Fruit fly (Drosophila melanogaster) whole organism, embryonic: ENCODE data around the gene CG6923.

Experiments
- Aef1 ChIP-seq: fragments of 200-800 bp; sonication (Bioruptor generic); IDR thresholded peaks from 3 replicates; pipeline ENCODE4 v1.3.6; 2022; ENCODE audit warnings: missing biosample characterization, missing genetic modification characterization
- Bdp1 ChIP-seq: fragments of 200-800 bp; sonication (Bioruptor generic); optimal IDR thresholded peaks from 3 replicates; lab custom pipeline; 2016; ENCODE audit warnings: missing biosample characterization, missing genetic modification characterization
- CG11723 ChIP-seq: fragments of 200-800 bp; sonication (Bioruptor generic); optimal IDR thresholded peaks from 2 replicates; lab custom pipeline; 2017; ENCODE audit warnings: missing biosample characterization, mild to moderate bottlenecking, missing genetic modification characterization
- CG12155 ChIP-seq: fragments of 200-800 bp; sonication (Bioruptor generic); optimal IDR thresholded peaks from 3 replicates; lab custom pipeline; 2016; ENCODE audit warnings: missing biosample characterization, missing genetic modification characterization
- CG13424 ChIP-seq: fragments of 200-800 bp; sonication (Bioruptor generic); optimal IDR thresholded peaks from 2 replicates; lab custom pipeline; 2019; ENCODE audit warnings: missing biosample characterization, mild to moderate bottlenecking, missing genetic modification characterization, moderate library complexity
- CG14014 ChIP-seq: fragments of 200-800 bp; sonication (Bioruptor generic); IDR thresholded peaks from 2 replicates; pipeline ENCODE4 v1.3.6; 2022; ENCODE audit warnings: missing biosample characterization, missing genetic modification characterization
- CG15479 ChIP-seq: fragments of 200-800 bp; sonication (Bioruptor generic); optimal IDR thresholded peaks from 3 replicates; lab custom pipeline; 2019; ENCODE audit warnings: missing biosample characterization, mild to moderate bottlenecking, missing genetic modification characterization, moderate library complexity
- CG1603 ChIP-seq: fragments of 200-800 bp; sonication (Bioruptor generic); optimal IDR thresholded peaks from 2 replicates; lab custom pipeline; 2019; ENCODE audit warnings: missing biosample characterization, mild to moderate bottlenecking, missing genetic modification characterization, moderate library complexity
- CG17802 ChIP-seq: fragments of 200-800 bp; sonication (Bioruptor generic); optimal IDR thresholded peaks from 2 replicates; lab custom pipeline; 2018; ENCODE audit warnings: missing biosample characterization, mild to moderate bottlenecking, missing genetic modification characterization, moderate library complexity
- CG18599 ChIP-seq: fragments of 200-800 bp; sonication (Bioruptor generic); optimal IDR thresholded peaks from 3 replicates; lab custom pipeline; 2017; ENCODE audit warnings: missing biosample characterization, missing genetic modification characterization, mild to moderate bottlenecking, moderate library complexity, missing genetic modification reagents
- CG33557 ChIP-seq: fragments of 200-800 bp; sonication (Bioruptor generic); optimal IDR thresholded peaks from 2 replicates; lab custom pipeline; 2019; ENCODE audit warnings: missing biosample characterization, mild to moderate bottlenecking, missing genetic modification characterization, moderate library complexity
- CG6175 ChIP-seq: fragments of 200-800 bp; sonication (Bioruptor generic); IDR thresholded peaks from 3 replicates; pipeline ENCODE4 v1.3.6; 2022; ENCODE audit warnings: missing biosample characterization, missing genetic modification characterization
- CG6683 ChIP-seq: fragments of 200-800 bp; sonication (Bioruptor generic); optimal IDR thresholded peaks from 2 replicates; lab custom pipeline; 2017; ENCODE audit warnings: missing biosample characterization, mild to moderate bottlenecking, missing genetic modification characterization, missing genetic modification reagents
- CG6854 ChIP-seq: fragments of 200-800 bp; sonication (Bioruptor generic); optimal IDR thresholded peaks from 3 replicates; lab custom pipeline; 2017; ENCODE audit warnings: missing biosample characterization, mild to moderate bottlenecking, missing genetic modification characterization
- CG8089 ChIP-seq: fragments of 200-800 bp; sonication (Bioruptor generic); optimal IDR thresholded peaks from 3 replicates; lab custom pipeline; 2016; ENCODE audit warnings: missing biosample characterization, missing genetic modification characterization
- CG8478 ChIP-seq: fragments of >200 bp; optimal IDR thresholded peaks from 2 replicates; lab custom pipeline; 2018
- CG8944 ChIP-seq: fragments of 200-800 bp; sonication (Bioruptor generic); optimal IDR thresholded peaks from 3 replicates; lab custom pipeline; 2016; ENCODE audit warnings: missing biosample characterization, missing genetic modification characterization
- Drgx ChIP-seq: fragments of 200-800 bp; sonication (Bioruptor generic); IDR thresholded peaks from 2 replicates; pipeline ENCODE4 v1.3.6; 2022; ENCODE audit warnings: missing biosample characterization, missing genetic modification characterization
- GATAe ChIP-seq: fragments of 200-800 bp; sonication (Bioruptor generic); conservative IDR thresholded peaks from 2 replicates; pipeline ENCODE4 v1.3.6; 2022; ENCODE audit warnings: missing biosample characterization, missing genetic modification characterization
- H15 ChIP-seq: fragments of 200-800 bp; sonication (Bioruptor generic); IDR thresholded peaks from 3 replicates; pipeline ENCODE4 v1.3.6; 2022; ENCODE audit warnings: missing biosample characterization, missing genetic modification characterization
- H2.0 ChIP-seq: fragments of 200-800 bp; sonication (Bioruptor generic); IDR thresholded peaks from 2 replicates; pipeline ENCODE4 v1.3.6; 2022; ENCODE audit warnings: missing biosample characterization, missing genetic modification characterization
- HLH3B ChIP-seq: fragments of 200-800 bp; sonication (Bioruptor generic); IDR thresholded peaks from 2 replicates; pipeline ENCODE4 v1.3.6; 2022; ENCODE audit warnings: missing biosample characterization, missing genetic modification characterization
- Hey ChIP-seq: fragments of 200-800 bp; sonication (Bioruptor generic); optimal IDR thresholded peaks from 3 replicates; lab custom pipeline; 2018; ENCODE audit warnings: missing biosample characterization, mild to moderate bottlenecking, missing genetic modification characterization
- MESR4 ChIP-seq: fragments of 200-800 bp; sonication (Bioruptor generic); optimal IDR thresholded peaks from 2 replicates; lab custom pipeline; 2018; ENCODE audit warnings: missing biosample characterization, mild to moderate bottlenecking, missing genetic modification characterization, moderate library complexity
- Meics ChIP-seq: fragments of 200-800 bp; sonication (Bioruptor generic); optimal IDR thresholded peaks from 2 replicates; lab custom pipeline; 2017; ENCODE audit warnings: missing biosample characterization, mild to moderate bottlenecking, missing genetic modification characterization
- Mrtf ChIP-seq: fragments of 200-800 bp; sonication (Bioruptor generic); IDR thresholded peaks from 3 replicates; pipeline ENCODE4 v1.3.6; 2022; ENCODE audit warnings: missing biosample characterization, missing genetic modification characterization
- NC2β ChIP-seq: fragments of 200-800 bp; sonication (Bioruptor generic); optimal IDR thresholded peaks from 2 replicates; lab custom pipeline; 2016; ENCODE audit warnings: missing biosample characterization, missing genetic modification characterization
- Scr ChIP-seq: fragments of 200-800 bp; sonication (Bioruptor generic); IDR thresholded peaks from 2 replicates; pipeline ENCODE4 v1.3.6; 2022; ENCODE audit warnings: missing biosample characterization, missing genetic modification characterization; ENCODE audit not compliant: partially characterized antibody
- TFAM ChIP-seq: fragments of 200-800 bp; sonication (Bioruptor generic); optimal IDR thresholded peaks from 2 replicates; lab custom pipeline; 2017; ENCODE audit warnings: missing biosample characterization, missing genetic modification characterization, inconsistent platforms
- ap ChIP-seq: fragments of 200-800 bp; sonication (Bioruptor generic); IDR thresholded peaks from 2 replicates; pipeline ENCODE4 v1.3.6; 2022; ENCODE audit warnings: missing biosample characterization, missing genetic modification characterization
- br ChIP-seq: fragments of >200 bp; optimal IDR thresholded peaks from 2 replicates; lab custom pipeline; 2017
- chif ChIP-seq, 2 experiments: fragments of 200-800 bp; sonication (Bioruptor generic); optimal IDR thresholded peaks; 3 replicates each; lab custom pipeline; 2016; ENCODE audit warnings: missing biosample characterization in 2 of 2, missing genetic modification characterization in 2 of 2
- dan ChIP-seq: fragments of 200-800 bp; sonication (Bioruptor generic); IDR thresholded peaks from 2 replicates; pipeline ENCODE4 v1.3.6; 2022; ENCODE audit warnings: missing biosample characterization, missing genetic modification characterization
- danr ChIP-seq: fragments of 200-800 bp; sonication (Bioruptor generic); IDR thresholded peaks from 2 replicates; pipeline ENCODE4 v1.3.6; 2022; ENCODE audit warnings: missing biosample characterization, missing genetic modification characterization
- dati ChIP-seq: fragments of 200-800 bp; sonication (Bioruptor generic); IDR thresholded peaks from 2 replicates; pipeline ENCODE4 v1.3.6; 2022; ENCODE audit warnings: missing biosample characterization, missing genetic modification characterization
- dm ChIP-seq: fragments of 200-800 bp; sonication (Bioruptor generic); optimal IDR thresholded peaks from 3 replicates; lab custom pipeline; 2016; ENCODE audit warnings: missing biosample characterization, missing genetic modification characterization
- ems ChIP-seq: fragments of 200-800 bp; sonication (Bioruptor generic); optimal IDR thresholded peaks from 3 replicates; lab custom pipeline; 2016; ENCODE audit warnings: missing biosample characterization, missing genetic modification characterization
- esg ChIP-seq: fragments of 200-800 bp; sonication (Bioruptor generic); conservative IDR thresholded peaks from 2 replicates; pipeline ENCODE4 v1.3.6; 2022; ENCODE audit warnings: missing biosample characterization, missing genetic modification characterization
- fd102C ChIP-seq: fragments of 200-800 bp; sonication (Bioruptor generic); optimal IDR thresholded peaks from 2 replicates; lab custom pipeline; 2018; ENCODE audit warnings: missing biosample characterization, mild to moderate bottlenecking, missing genetic modification characterization, moderate library complexity
- fd3F ChIP-seq: fragments of 200-800 bp; sonication (Bioruptor generic); optimal IDR thresholded peaks from 2 replicates; lab custom pipeline; 2018; ENCODE audit warnings: missing biosample characterization, mild to moderate bottlenecking, missing genetic modification characterization, moderate library complexity
- fru ChIP-seq: fragments of >200 bp; optimal IDR thresholded peaks from 2 replicates; lab custom pipeline; 2017
- ind ChIP-seq: fragments of 200-800 bp; sonication (Bioruptor generic); optimal IDR thresholded peaks from 3 replicates; lab custom pipeline; 2016; ENCODE audit warnings: missing biosample characterization, missing genetic modification characterization
- kah ChIP-seq: fragments of 200-800 bp; sonication (Bioruptor generic); optimal IDR thresholded peaks from 2 replicates; lab custom pipeline; 2018; ENCODE audit warnings: missing biosample characterization, mild to moderate bottlenecking, missing genetic modification characterization
- nau ChIP-seq: fragments of 200-800 bp; sonication (Bioruptor generic); optimal IDR thresholded peaks from 3 replicates; lab custom pipeline; 2017; ENCODE audit warnings: missing biosample characterization, mild to moderate bottlenecking, missing genetic modification characterization, missing genetic modification reagents
- pho ChIP-seq: fragments of 200-800 bp; sonication (Bioruptor generic); optimal IDR thresholded peaks from 2 replicates; lab custom pipeline; 2016; ENCODE audit warnings: missing biosample characterization, missing genetic modification characterization
- pita ChIP-seq: fragments of 200-800 bp; sonication (Bioruptor generic); optimal IDR thresholded peaks from 2 replicates; lab custom pipeline; 2017; ENCODE audit warnings: missing biosample characterization, mild to moderate bottlenecking, missing genetic modification characterization
- prd ChIP-seq, 3 experiments: fragments of >200 bp in 2 of 3; fragments of 200-800 bp in 1 of 3; sonication (Bioruptor generic) in 1 of 3; optimal IDR thresholded peaks in 2 of 3; IDR thresholded peaks in 1 of 3; 2 replicates in 2 of 3; 3 replicates in 1 of 3; pipeline versions ENCODE4 v1.3.6 to Lab custom; 2017 to 2022; ENCODE audit warnings: missing biosample characterization in 1 of 3, missing genetic modification characterization in 1 of 3
- rib ChIP-seq: fragments of 200-800 bp; sonication (Bioruptor generic); IDR thresholded peaks from 2 replicates; pipeline ENCODE4 v1.3.6; 2022; ENCODE audit warnings: missing biosample characterization, missing genetic modification characterization
- sna ChIP-seq: fragments of 200-800 bp; sonication (Bioruptor generic); IDR thresholded peaks from 2 replicates; pipeline ENCODE4 v1.3.6; 2022; ENCODE audit warnings: missing biosample characterization, missing genetic modification characterization; ENCODE audit not compliant: partially characterized antibody
- vvl ChIP-seq: fragments of 200-800 bp; sonication (Bioruptor generic); IDR thresholded peaks from 2 replicates; pipeline ENCODE4 v1.3.6; 2022; ENCODE audit warnings: missing biosample characterization, missing genetic modification characterization
- zen ChIP-seq: fragments of 200-800 bp; sonication (Bioruptor generic); optimal IDR thresholded peaks from 3 replicates; lab custom pipeline; 2018; ENCODE audit warnings: missing biosample characterization, mild to moderate bottlenecking, missing genetic modification characterization, moderate library complexity

The CG6923 gene

dm6 chr3R:11779357-11780018, 29.7 kb upstream of the CG6923 start (continued):
- TF ChIP-seq nau (peak; percentile 48), Bdp1 (peak; percentile 41), CG6175 (no peak), MESR4 (GFP tag; lab: Kevin White, UChicago) (no peak), rib (GFP tag; lab: Robert Waterston, UW) (no peak), prd (optimal IDR thresholded peaks at IDR 0.05; lab: Kevin White, UChicago) (no peak), prd (GFP tag; IDR thresholded peaks at IDR 0.05; lab: Robert Waterston, UW) (peak; percentile 77), pita (GFP tag; lab: Kevin White, UChicago) (no peak), dm (GFP tag; lab: Kevin White, UChicago) (peak; percentile 20), ems (peak; percentile 16), dati (GFP tag; lab: Robert Waterston, UW) (no peak), TFAM (no peak), H2.0 (GFP tag; lab: Robert Waterston, UW) (peak; percentile 41; the same call in 1 of the 2 replicates), CG8944 (peak; percentile 56), CG15479 (GFP tag; lab: Kevin White, UChicago) (no peak), fru (lab: Kevin White, UChicago) (no peak), CG8478 (lab: Kevin White, UChicago) (no peak), ind (peak; percentile 25), danr (GFP tag; lab: Robert Waterston, UW) (no peak), vvl (GFP tag; lab: Robert Waterston, UW) (peak; percentile 75; the same call in 1 of the 2 replicates), Mrtf (GFP tag; lab: Robert Waterston, UW) (no peak), Aef1 (no peak), CG18599 (GFP tag; lab: Kevin White, UChicago) (peak; percentile 33), CG14014 (no peak), CG8089 (GFP tag; lab: Kevin White, UChicago) (peak; percentile 31), CG12155 (no peak), fd102C (GFP tag; lab: Kevin White, UChicago) (peak; percentile 42), CG6683 (GFP tag; lab: Kevin White, UChicago) (no peak), GATAe (GFP tag; lab: Robert Waterston, UW) (no peak), HLH3B (peak; percentile 63), dan (GFP tag; lab: Robert Waterston, UW) (no peak), H15 (0 out of 3 replicates have a peak, but pooled peaks have one; percentile 30), CG17802 (tag; lab: Kevin White, UChicago) (peak; percentile 44), zen (tag; lab: Kevin White, UChicago) (peak; percentile 70), br (lab: Kevin White, UChicago) (no peak), Meics (GFP tag; lab: Kevin White, UChicago) (peak; percentile 12), Hey (tag; lab: Kevin White, UChicago) (no peak), esg (GFP tag; lab: Robert Waterston, UW) (peak; percentile 28; the same call in 1 of the 2 replicates), CG33557 (GFP tag; lab: Kevin White, UChicago) (peak; percentile 78), kah (GFP tag; lab: Kevin White, UChicago) (no peak), pho (no peak), chif (GFP tag; optimal IDR thresholded peaks at IDR 0.05; lab: Kevin White, UChicago) (peak; percentile 66 to 84), sna (GFP tag; lab: Robert Waterston, UW) (no peak), CG11723 (GFP tag; lab: Kevin White, UChicago) (peak; percentile 12), ap (GFP tag; lab: Robert Waterston, UW) (peak; percentile 58), CG6854 (no peak), Scr (GFP tag; lab: Robert Waterston, UW) (no peak), CG13424 (tag; lab: Kevin White, UChicago) (peak; percentile 81), fd3F (no peak), NC2β (peak; percentile 72), CG1603 (tag; lab: Kevin White, UChicago) (peak; percentile 64), Drgx (peak; percentile 72)
